Worm (Caenorhabditis elegans) whole organism, L4 larva: ENCODE data around the gene atl-1.

Experiments used
- F10B5.3 ChIP-seq: sonication (generic microtip); optimal IDR thresholded peaks from 2 replicates; lab custom pipeline; 2016; ENCODE audit warnings: mild to moderate bottlenecking, missing genetic modification characterization, missing compliant biosample characterization
- F26F4.8 ChIP-seq: fragments of 200-800 bp; sonication (Bioruptor generic); conservative IDR thresholded peaks from 2 replicates; pipeline ENCODE4 v1.3.6; 2022; ENCODE audit warnings: missing genetic modification characterization, missing compliant biosample characterization
- R02D3.7 ChIP-seq: fragments of 150-350 bp; sonication (generic microtip); optimal IDR thresholded peaks from 3 replicates; lab custom pipeline; 2014; ENCODE audit warnings: missing biosample characterization, missing genetic modification characterization
- Y75B8A.6 ChIP-seq: fragments of 200-800 bp; sonication (Bioruptor generic); IDR thresholded peaks from 2 replicates; pipeline ENCODE4 v1.3.6; 2022; ENCODE audit warnings: missing genetic modification reagents, missing genetic modification characterization, missing compliant biosample characterization
- aha-1 ChIP-seq: fragments of 150-350 bp; peaks from one replicate; lab custom pipeline; 2014; ENCODE audit warnings: missing biosample characterization, missing genetic modification characterization
- ceh-32 ChIP-seq: sonication (generic microtip); optimal IDR thresholded peaks from 2 replicates; lab custom pipeline; 2016; ENCODE audit warnings: mild to moderate bottlenecking, missing genetic modification characterization, missing compliant biosample characterization; ENCODE audit not compliant: poor library complexity
- ces-1 ChIP-seq: fragments of 150-350 bp; sonication (generic microtip); optimal IDR thresholded peaks from 4 replicates; lab custom pipeline; 2014; ENCODE audit warnings: missing biosample characterization, missing genetic modification reagents, missing genetic modification characterization
- duxl-1 ChIP-seq: sonication (generic microtip); optimal IDR thresholded peaks from 2 replicates; lab custom pipeline; 2016; ENCODE audit warnings: mild to moderate bottlenecking, missing genetic modification characterization, moderate library complexity, missing compliant biosample characterization; ENCODE audit not compliant: poor library complexity
- egl-43 ChIP-seq: fragments of 200-800 bp; sonication (Bioruptor generic); IDR thresholded peaks from 2 replicates; pipeline ENCODE4 v1.3.6; 2022; ENCODE audit warnings: missing genetic modification reagents, missing genetic modification characterization, missing compliant biosample characterization
- hif-1 ChIP-seq, 2 experiments: sonication (generic microtip); optimal IDR thresholded peaks; 2 replicates each; lab custom pipeline; 2016 to 2017; ENCODE audit warnings: missing compliant biosample characterization in 2 of 2, missing genetic modification characterization in 2 of 2, missing genetic modification reagents in 2 of 2, missing genotype in 2 of 2, mild to moderate bottlenecking in 1 of 2
- lin-38 ChIP-seq: fragments of 200-800 bp; sonication (Bioruptor generic); IDR thresholded peaks from 2 replicates; pipeline ENCODE4 v1.3.6; 2022; ENCODE audit warnings: missing genetic modification reagents, missing genetic modification characterization, missing compliant biosample characterization
- lin-39 ChIP-seq: fragments of 150-350 bp; optimal IDR thresholded peaks from 2 replicates; lab custom pipeline; 2014; ENCODE audit warnings: missing biosample characterization, missing genetic modification reagents, missing genetic modification characterization
- madf-5 ChIP-seq, 2 experiments: fragments of 200-800 bp; sonication (Bioruptor generic); IDR thresholded peaks; 2 replicates each; pipeline ENCODE4 v1.3.6; 2022; ENCODE audit warnings: missing compliant biosample characterization in 2 of 2, missing genetic modification characterization in 2 of 2
- mdl-1 ChIP-seq, 2 experiments: fragments of 150-350 bp in 1 of 2; sonication (generic microtip) in 1 of 2; optimal IDR thresholded peaks; 2 replicates each; lab custom pipeline; 2014 to 2017; ENCODE audit warnings: missing biosample characterization in 2 of 2, missing genetic modification characterization in 2 of 2
- nhr-11 ChIP-seq: fragments of 150-350 bp; optimal IDR thresholded peaks from 2 replicates; lab custom pipeline; 2014; ENCODE audit warnings: missing biosample characterization, missing genetic modification characterization
- nhr-237 ChIP-seq: sonication (generic microtip); optimal IDR thresholded peaks from 2 replicates; lab custom pipeline; 2017; ENCODE audit warnings: missing biosample characterization, missing genetic modification characterization
- nhr-28 ChIP-seq: fragments of 150-350 bp; optimal IDR thresholded peaks from 2 replicates; lab custom pipeline; 2014; ENCODE audit warnings: missing biosample characterization, missing genetic modification characterization
- skn-1 ChIP-seq: fragments of 150-350 bp; optimal IDR thresholded peaks from 2 replicates; lab custom pipeline; 2014; ENCODE audit warnings: missing biosample characterization, missing genetic modification characterization
- zfp-2 ChIP-seq: sonication (generic microtip); optimal IDR thresholded peaks from 2 replicates; lab custom pipeline; 2016; ENCODE audit warnings: mild to moderate bottlenecking, missing genetic modification characterization, missing compliant biosample characterization
- zfp-3 ChIP-seq: fragments of 200-800 bp; sonication (Bioruptor generic); conservative IDR thresholded peaks from 2 replicates; pipeline ENCODE4 v1.3.6; 2022; ENCODE audit warnings: missing genetic modification reagents, missing genetic modification characterization, missing compliant biosample characterization
- zip-2 ChIP-seq: fragments of 150-350 bp; optimal IDR thresholded peaks from 2 replicates; lab custom pipeline; 2014; ENCODE audit warnings: missing biosample characterization, missing genetic modification characterization
- ztf-7 ChIP-seq: fragments of 150-350 bp; optimal IDR thresholded peaks from 2 replicates; lab custom pipeline; 2014; ENCODE audit warnings: missing biosample characterization, missing genetic modification characterization

atl-1 gene

DNA sequence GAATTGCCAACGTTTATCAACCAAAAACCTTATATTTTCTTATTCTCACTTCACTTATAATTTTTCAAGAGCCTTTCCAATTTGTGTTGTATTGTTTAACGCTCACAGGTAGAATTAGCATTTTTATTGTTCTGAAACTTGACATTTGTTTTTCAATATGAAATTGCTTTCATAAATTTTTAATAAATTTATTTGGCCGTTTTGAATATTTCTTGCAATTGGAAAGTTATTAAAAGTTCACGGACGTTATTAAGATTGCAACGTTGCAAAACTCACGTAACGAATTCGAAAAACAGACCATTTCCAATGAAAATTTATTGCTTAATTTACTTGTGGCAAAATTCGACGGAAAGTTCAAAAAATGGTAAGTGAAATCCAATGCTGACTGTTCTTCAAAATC is 55.1 kb downstream of the atl-1 start, which contains the start of gene K09G1.2:
K09G1.2 (plus strand) TSS at position 301 of the 400 bp plus-strand sequence.
- TF ChIP-seq nhr-11 (tag; lab: Kevin White, UChicago) (no peak), ceh-32 (no peak), nhr-237 (tag; lab: Kevin White, UChicago) (no peak), ces-1 (GFP tag; lab: Kevin White, UChicago) (no peak), mdl-1 (tag; optimal IDR thresholded peaks at IDR 0.05; lab: Kevin White, UChicago) (no peak), egl-43 (GFP tag; lab: Robert Waterston, UW) (no peak), zip-2 (tag; lab: Kevin White, UChicago) (no peak), skn-1 (no peak), F26F4.8 (no peak), zfp-2 (tag; lab: Kevin White, UChicago) (no peak), zfp-3 (GFP tag; lab: Robert Waterston, UW) (no peak), R02D3.7 (no peak), hif-1 (tag; optimal IDR thresholded peaks at IDR 0.05; lab: Kevin White, UChicago) (no peak), lin-39 (tag; lab: Kevin White, UChicago) (no peak), duxl-1 (tag; lab: Kevin White, UChicago) (no peak), nhr-28 (tag; lab: Kevin White, UChicago) (no peak), madf-5 (GFP tag; IDR thresholded peaks at IDR 0.05; lab: Robert Waterston, UW) (no peak)
- TF ChIP-seq, all 104 proteins: peak for 0

DNA sequence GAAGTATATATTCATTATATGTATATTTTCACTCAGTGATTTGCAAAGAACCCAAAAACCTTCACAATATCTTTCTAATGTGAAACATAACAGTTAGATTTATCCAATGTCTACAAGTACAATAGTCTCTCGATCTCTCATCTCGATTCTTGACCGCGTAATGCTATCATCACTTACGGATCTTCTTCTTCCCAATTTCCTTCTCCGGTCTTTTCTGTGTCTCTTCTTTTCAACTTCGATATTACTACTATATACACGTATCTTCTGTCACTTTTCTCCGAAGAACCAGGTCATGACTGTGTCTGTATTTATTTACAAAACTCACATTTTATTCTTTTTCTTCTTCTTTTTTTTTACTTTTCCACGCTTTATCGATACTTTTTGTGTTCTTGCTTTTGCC is 56.8 kb downstream of the atl-1 start:
- TF ChIP-seq ztf-7 (tag; lab: Kevin White, UChicago) = no peak
- no peak for TF ChIP-seq Y75B8A.6
- peak; percentile 44 for TF ChIP-seq nhr-28 (tag; lab: Kevin White, UChicago)
- TF ChIP-seq, all 104 proteins: peak for 1

DNA sequence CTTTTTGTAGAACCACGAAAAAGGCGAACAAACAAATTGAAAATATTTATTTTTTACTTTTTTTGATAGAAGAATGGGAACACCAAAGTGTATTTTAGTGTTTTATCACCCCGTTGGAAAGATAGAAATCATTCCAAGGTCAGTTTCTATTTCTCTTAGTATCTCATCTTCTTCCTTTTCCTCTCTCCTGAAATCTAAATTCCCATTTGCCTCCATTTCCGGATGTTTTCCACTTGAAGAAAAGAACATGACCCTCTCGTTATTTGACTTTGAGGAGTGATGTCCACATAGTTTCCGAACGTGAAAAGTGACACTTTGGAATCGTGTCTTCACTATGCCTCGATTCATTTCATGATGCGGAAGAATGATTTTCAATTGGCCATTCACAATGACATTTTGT is 57.8 kb downstream of the atl-1 start:
- TF ChIP-seq aha-1 (tag; lab: Kevin White, UChicago) = peak; percentile 94
- no peak for TF ChIP-seq F10B5.3
- no peak for TF ChIP-seq Y75B8A.6
- TF ChIP-seq lin-38 (GFP tag; lab: Robert Waterston, UW) = no peak
